Fruit fly (Drosophila melanogaster) whole organism, embryonic: ENCODE data around the gene srp.

Experiments used
- B-H1 ChIP-seq: fragments of 200-800 bp; sonication (Bioruptor generic); IDR thresholded peaks from 3 replicates; pipeline ENCODE4 v1.3.6; 2022; ENCODE audit warnings: missing biosample characterization, missing genetic modification characterization
- BEAF-32 ChIP-seq: fragments of 200-800 bp; sonication (Bioruptor generic); optimal IDR thresholded peaks from 3 replicates; lab custom pipeline; 2017; ENCODE audit warnings: missing biosample characterization, missing genetic modification characterization, mild to moderate bottlenecking, moderate library complexity, missing genetic modification reagents
- Bdp1 ChIP-seq: fragments of 200-800 bp; sonication (Bioruptor generic); optimal IDR thresholded peaks from 3 replicates; lab custom pipeline; 2016; ENCODE audit warnings: missing biosample characterization, missing genetic modification characterization
- CG10565 ChIP-seq: fragments of 200-800 bp; sonication (Bioruptor generic); optimal IDR thresholded peaks from 3 replicates; lab custom pipeline; 2016; ENCODE audit warnings: missing biosample characterization, mild to moderate bottlenecking, missing genetic modification characterization
- CG12744 ChIP-seq: fragments of 200-800 bp; sonication (Bioruptor generic); optimal IDR thresholded peaks from 2 replicates; lab custom pipeline; 2016; ENCODE audit warnings: missing biosample characterization, missing genetic modification characterization
- CG13296 ChIP-seq: fragments of 200-800 bp; sonication (Bioruptor generic); optimal IDR thresholded peaks from 3 replicates; lab custom pipeline; 2018; ENCODE audit warnings: missing biosample characterization, mild to moderate bottlenecking, missing genetic modification characterization
- CG17385 ChIP-seq: fragments of 200-800 bp; sonication (Bioruptor generic); optimal IDR thresholded peaks from 3 replicates; lab custom pipeline; 2018; ENCODE audit warnings: missing biosample characterization, mild to moderate bottlenecking, missing genetic modification characterization
- CG17912 ChIP-seq: fragments of 200-800 bp; sonication (Bioruptor generic); optimal IDR thresholded peaks from 2 replicates; lab custom pipeline; 2018; ENCODE audit warnings: missing biosample characterization, mild to moderate bottlenecking, missing genetic modification characterization
- CG18764 ChIP-seq: fragments of 200-800 bp; sonication (Bioruptor generic); optimal IDR thresholded peaks from 3 replicates; lab custom pipeline; 2016; ENCODE audit warnings: missing biosample characterization, missing genetic modification characterization
- CG32772 ChIP-seq: fragments of 200-800 bp; sonication (Bioruptor generic); IDR thresholded peaks from 2 replicates; pipeline ENCODE4 v1.3.6; 2022; ENCODE audit warnings: missing biosample characterization, missing genetic modification characterization
- CG4282 ChIP-seq: fragments of 200-800 bp; sonication (Bioruptor generic); optimal IDR thresholded peaks from 2 replicates; lab custom pipeline; 2016; ENCODE audit warnings: missing biosample characterization, missing genetic modification characterization
- CG6254 ChIP-seq: fragments of 200-800 bp; sonication (Bioruptor generic); optimal IDR thresholded peaks from 3 replicates; lab custom pipeline; 2017; ENCODE audit warnings: mild to moderate bottlenecking, missing biosample characterization, missing genetic modification reagents, missing genetic modification characterization
- CG7786 ChIP-seq: fragments of 200-800 bp; sonication (Bioruptor generic); optimal IDR thresholded peaks from 2 replicates; lab custom pipeline; 2016; ENCODE audit warnings: missing biosample characterization, missing genetic modification characterization
- CG9727 ChIP-seq: fragments of 200-800 bp; sonication (Bioruptor generic); optimal IDR thresholded peaks from 3 replicates; lab custom pipeline; 2017; ENCODE audit warnings: missing biosample characterization, mild to moderate bottlenecking, missing genetic modification characterization
- CG9817 ChIP-seq: fragments of 200-800 bp; sonication (Bioruptor generic); optimal IDR thresholded peaks from 2 replicates; lab custom pipeline; 2018; ENCODE audit warnings: missing biosample characterization, mild to moderate bottlenecking, missing genetic modification characterization, moderate library complexity
- CHES-1-like ChIP-seq: fragments of 200-800 bp; sonication (Bioruptor generic); optimal IDR thresholded peaks from 2 replicates; lab custom pipeline; 2016; ENCODE audit warnings: missing biosample characterization, missing genetic modification characterization
- CTCF ChIP-seq: fragments of 200-800 bp; sonication (Bioruptor generic); optimal IDR thresholded peaks from 2 replicates; lab custom pipeline; 2017; ENCODE audit warnings: missing biosample characterization, mild to moderate bottlenecking, missing genetic modification characterization, moderate library complexity
- CoRest ChIP-seq: fragments of 200-800 bp; sonication (Bioruptor generic); optimal IDR thresholded peaks from 3 replicates; lab custom pipeline; 2018; ENCODE audit warnings: missing biosample characterization, mild to moderate bottlenecking, missing genetic modification characterization, moderate library complexity
- D19A ChIP-seq: fragments of 200-800 bp; optimal IDR thresholded peaks from 3 replicates; lab custom pipeline; 2019; ENCODE audit warnings: missing biosample characterization, mild to moderate bottlenecking, missing genetic modification characterization, moderate library complexity
- Doc2 ChIP-seq: fragments of 200-800 bp; sonication (Bioruptor generic); IDR thresholded peaks from 2 replicates; pipeline ENCODE4 v1.3.6; 2022; ENCODE audit warnings: missing biosample characterization, missing genetic modification characterization
- H2.0 ChIP-seq: fragments of 200-800 bp; sonication (Bioruptor generic); IDR thresholded peaks from 2 replicates; pipeline ENCODE4 v1.3.6; 2022; ENCODE audit warnings: missing biosample characterization, missing genetic modification characterization
- HLH4C ChIP-seq: fragments of 200-800 bp; sonication (Bioruptor generic); IDR thresholded peaks from 3 replicates; pipeline ENCODE4 v1.3.6; 2022; ENCODE audit warnings: missing biosample characterization, missing genetic modification characterization; ENCODE audit not compliant: partially characterized antibody
- MESR4 ChIP-seq: fragments of 200-800 bp; sonication (Bioruptor generic); optimal IDR thresholded peaks from 2 replicates; lab custom pipeline; 2018; ENCODE audit warnings: missing biosample characterization, mild to moderate bottlenecking, missing genetic modification characterization, moderate library complexity
- NC2α ChIP-seq: fragments of 200-800 bp; sonication (Bioruptor generic); optimal IDR thresholded peaks from 2 replicates; lab custom pipeline; 2016; ENCODE audit warnings: missing biosample characterization, missing genetic modification characterization
- NC2β ChIP-seq: fragments of 200-800 bp; sonication (Bioruptor generic); optimal IDR thresholded peaks from 2 replicates; lab custom pipeline; 2016; ENCODE audit warnings: missing biosample characterization, missing genetic modification characterization
- Nf-YA ChIP-seq: fragments of 200-800 bp; sonication (Bioruptor generic); IDR thresholded peaks from 2 replicates; pipeline ENCODE4 v1.3.6; 2022; ENCODE audit warnings: missing biosample characterization, missing genetic modification characterization
- Sin3A ChIP-seq: fragments of >200 bp; optimal IDR thresholded peaks from 2 replicates; lab custom pipeline; 2018
- TFAM ChIP-seq: fragments of 200-800 bp; sonication (Bioruptor generic); optimal IDR thresholded peaks from 2 replicates; lab custom pipeline; 2017; ENCODE audit warnings: missing biosample characterization, missing genetic modification characterization, inconsistent platforms
- YL-1 ChIP-seq: fragments of 200-800 bp; sonication (Bioruptor generic); optimal IDR thresholded peaks from 3 replicates; lab custom pipeline; 2017; ENCODE audit warnings: missing biosample characterization, mild to moderate bottlenecking, missing genetic modification characterization
- ash1 ChIP-seq: fragments of 200-800 bp; sonication (Bioruptor generic); optimal IDR thresholded peaks from 2 replicates; lab custom pipeline; 2018; ENCODE audit warnings: missing biosample characterization, mild to moderate bottlenecking, missing genetic modification characterization
- br ChIP-seq: fragments of >200 bp; optimal IDR thresholded peaks from 2 replicates; lab custom pipeline; 2017
- caup ChIP-seq: fragments of 200-800 bp; sonication (Bioruptor generic); optimal IDR thresholded peaks from 3 replicates; lab custom pipeline; 2017; ENCODE audit warnings: missing biosample characterization, mild to moderate bottlenecking, missing genetic modification characterization, moderate library complexity; ENCODE audit not compliant: severe bottlenecking
- chif ChIP-seq, 2 experiments: fragments of 200-800 bp; sonication (Bioruptor generic); optimal IDR thresholded peaks; 3 replicates each; lab custom pipeline; 2016; ENCODE audit warnings: missing biosample characterization in 2 of 2, missing genetic modification characterization in 2 of 2
- crc ChIP-seq: fragments of 200-800 bp; sonication (Bioruptor generic); optimal IDR thresholded peaks from 2 replicates; lab custom pipeline; 2016; ENCODE audit warnings: missing biosample characterization, missing genetic modification characterization
- dpn ChIP-seq, 2 experiments: fragments of 200-800 bp; sonication (Bioruptor generic); optimal IDR thresholded peaks; 3 replicates each; lab custom pipeline; 2016; ENCODE audit warnings: missing biosample characterization in 2 of 2, missing genetic modification characterization in 2 of 2
- emc ChIP-seq: fragments of 200-800 bp; sonication (Bioruptor generic); optimal IDR thresholded peaks from 2 replicates; lab custom pipeline; 2016; ENCODE audit warnings: missing biosample characterization, missing genetic modification characterization
- fu2 ChIP-seq: fragments of 200-800 bp; sonication (Bioruptor generic); optimal IDR thresholded peaks from 2 replicates; lab custom pipeline; 2016; ENCODE audit warnings: missing biosample characterization, missing genetic modification characterization
- gcm ChIP-seq: fragments of 200-800 bp; sonication (Bioruptor generic); optimal IDR thresholded peaks from 2 replicates; lab custom pipeline; 2019; ENCODE audit warnings: missing biosample characterization, mild to moderate bottlenecking, missing genetic modification characterization, moderate library complexity
- gro ChIP-seq: fragments of 200-800 bp; sonication (Bioruptor generic); optimal IDR thresholded peaks from 2 replicates; lab custom pipeline; 2016; ENCODE audit warnings: missing biosample characterization, missing genetic modification characterization
- her ChIP-seq: fragments of 200-800 bp; sonication (Bioruptor generic); optimal IDR thresholded peaks from 2 replicates; lab custom pipeline; 2016; ENCODE audit warnings: missing biosample characterization, missing genetic modification characterization
- lab ChIP-seq: fragments of 200-800 bp; sonication (Bioruptor generic); optimal IDR thresholded peaks from 3 replicates; lab custom pipeline; 2017; ENCODE audit warnings: missing biosample characterization, missing genetic modification characterization, mild to moderate bottlenecking, moderate library complexity, missing genetic modification reagents
- odd ChIP-seq: fragments of 200-800 bp; sonication (Bioruptor generic); optimal IDR thresholded peaks from 2 replicates; lab custom pipeline; 2017; ENCODE audit warnings: missing biosample characterization, mild to moderate bottlenecking, missing genetic modification characterization
- phol ChIP-seq: fragments of 200-800 bp; sonication (Bioruptor generic); optimal IDR thresholded peaks from 3 replicates; lab custom pipeline; 2018; ENCODE audit warnings: missing biosample characterization, mild to moderate bottlenecking, missing genetic modification characterization, moderate library complexity
- seq ChIP-seq: fragments of 200-800 bp; sonication (Bioruptor generic); IDR thresholded peaks from 2 replicates; pipeline ENCODE4 v1.3.6; 2022; ENCODE audit warnings: missing biosample characterization, missing genetic modification characterization
- shn ChIP-seq: fragments of 200-800 bp; sonication (Bioruptor generic); optimal IDR thresholded peaks from 3 replicates; lab custom pipeline; 2016; ENCODE audit warnings: missing biosample characterization, missing genetic modification characterization
- sim ChIP-seq: fragments of 200-800 bp; sonication (Bioruptor generic); IDR thresholded peaks from 2 replicates; pipeline ENCODE4 v1.3.6; 2022; ENCODE audit warnings: missing biosample characterization, missing genetic modification characterization
- stc ChIP-seq: fragments of 200-800 bp; sonication (Bioruptor generic); IDR thresholded peaks from 2 replicates; pipeline ENCODE4 v1.3.6; 2022; ENCODE audit warnings: missing biosample characterization, missing genetic modification characterization
- twi ChIP-seq: fragments of 200-800 bp; optimal IDR thresholded peaks from 2 replicates; lab custom pipeline; 2019; ENCODE audit warnings: missing biosample characterization, mild to moderate bottlenecking, missing genetic modification characterization, moderate library complexity
- tx ChIP-seq: fragments of 200-800 bp; sonication (Bioruptor generic); optimal IDR thresholded peaks from 2 replicates; lab custom pipeline; 2016; ENCODE audit warnings: missing biosample characterization, missing genetic modification characterization
- usp ChIP-seq: fragments of >200 bp; optimal IDR thresholded peaks from 2 replicates; lab custom pipeline; 2017; ENCODE audit warnings: missing biosample characterization, missing genetic modification characterization
- vnd ChIP-seq: fragments of 200-800 bp; sonication (Bioruptor generic); IDR thresholded peaks from 3 replicates; pipeline ENCODE4 v1.3.6; 2022; ENCODE audit warnings: missing biosample characterization, missing genetic modification characterization; ENCODE audit not compliant: partially characterized antibody
- wek ChIP-seq: fragments of 200-800 bp; sonication (Bioruptor generic); optimal IDR thresholded peaks from 3 replicates; lab custom pipeline; 2018; ENCODE audit warnings: missing biosample characterization, mild to moderate bottlenecking, missing genetic modification characterization, moderate library complexity

The srp gene

dm6 chr3R:15972298-15972978 is 13.5 kb upstream of the srp start, which contains the start of gene mor (continued):
- TF ChIP-seq Doc2 (GFP tag; lab: Robert Waterston, UW), result no peak
- no peak for TF ChIP-seq CG9817 (tag; lab: Kevin White, UChicago)
- no peak for TF ChIP-seq CG17912 (GFP tag; lab: Kevin White, UChicago)
- TF ChIP-seq caup (GFP tag; lab: Kevin White, UChicago), result no peak
- no peak for TF ChIP-seq CG18764 (GFP tag; lab: Kevin White, UChicago)
- TF ChIP-seq usp (GFP tag; lab: Kevin White, UChicago), result no peak
- no peak for TF ChIP-seq crc
- peak; percentile 37 for TF ChIP-seq MESR4 (GFP tag; lab: Kevin White, UChicago)
- TF ChIP-seq Nf-YA, result no peak
- TF ChIP-seq gcm (GFP tag; lab: Kevin White, UChicago), result no peak
- no peak for TF ChIP-seq CG7786 (GFP tag; lab: Kevin White, UChicago)
- peak; percentile 23 for TF ChIP-seq odd (GFP tag; lab: Kevin White, UChicago)
- peak; percentile 93 for TF ChIP-seq phol (tag; lab: Kevin White, UChicago)
- TF ChIP-seq dpn (GFP tag; optimal IDR thresholded peaks at IDR 0.05; lab: Kevin White, UChicago), result no peak
- no peak for TF ChIP-seq tx (GFP tag; lab: Kevin White, UChicago)
- no peak for TF ChIP-seq vnd (GFP tag; lab: Robert Waterston, UW)
- TF ChIP-seq br (lab: Kevin White, UChicago), result no peak
- no peak for TF ChIP-seq CG13296 (GFP tag; lab: Kevin White, UChicago)
- no peak for TF ChIP-seq gro
- TF ChIP-seq NC2β (GFP tag; lab: Kevin White, UChicago), result no peak
- TF ChIP-seq lab, result no peak
- TF ChIP-seq sim (GFP tag; lab: Robert Waterston, UW), result no peak
- no peak for TF ChIP-seq HLH4C (GFP tag; lab: Robert Waterston, UW)
- no peak for TF ChIP-seq CG32772 (GFP tag; lab: Robert Waterston, UW)
- no peak for TF ChIP-seq B-H1 (GFP tag; lab: Robert Waterston, UW)
- TF ChIP-seq wek (GFP tag; lab: Kevin White, UChicago), result peak; percentile 1
- TF ChIP-seq CTCF (GFP tag; lab: Kevin White, UChicago), result peak; percentile 38
- TF ChIP-seq YL-1 (GFP tag; lab: Kevin White, UChicago), result peak; percentile 35
- TF ChIP-seq emc, result no peak
- peak; percentile 99 for TF ChIP-seq CG6254 (GFP tag; lab: Kevin White, UChicago)
- no peak for TF ChIP-seq her (GFP tag; lab: Kevin White, UChicago)
- TF ChIP-seq CG10565 (GFP tag; lab: Kevin White, UChicago), result no peak
- TF ChIP-seq CHES-1-like, result peak; percentile 53
- no peak for TF ChIP-seq NC2α (GFP tag; lab: Kevin White, UChicago)
- TF ChIP-seq shn (GFP tag; lab: Kevin White, UChicago), result no peak
- TF ChIP-seq seq (GFP tag; lab: Robert Waterston, UW), result no peak
- TF ChIP-seq Sin3A (lab: Kevin White, UChicago), result peak; percentile 94
- no peak for TF ChIP-seq CG12744 (GFP tag; lab: Kevin White, UChicago)
- TF ChIP-seq D19A (tag; lab: Kevin White, UChicago), result no peak
- no peak for TF ChIP-seq chif (GFP tag; optimal IDR thresholded peaks at IDR 0.05; lab: Kevin White, UChicago)
- no peak for TF ChIP-seq BEAF-32 (GFP tag; lab: Kevin White, UChicago)
- no peak for TF ChIP-seq ash1 (GFP tag; lab: Kevin White, UChicago)
- no peak for TF ChIP-seq CG9727
- TF ChIP-seq twi, result no peak
- no peak for TF ChIP-seq TFAM (GFP tag; lab: Kevin White, UChicago)
- no peak for TF ChIP-seq CG4282 (GFP tag; lab: Kevin White, UChicago)
- peak; percentile 29 for TF ChIP-seq CG17385 (GFP tag; lab: Kevin White, UChicago)
- TF ChIP-seq H2.0 (GFP tag; lab: Robert Waterston, UW), result no peak
- TF ChIP-seq fu2 (GFP tag; lab: Kevin White, UChicago), result no peak
- peak; percentile 4 for TF ChIP-seq Bdp1
- TF ChIP-seq stc (GFP tag; lab: Robert Waterston, UW), result no peak
- no peak for TF ChIP-seq CoRest (tag; lab: Kevin White, UChicago)
